Fruit fly (Drosophila melanogaster): ENCODE measurements around the gene Daxx.

Daxx gene

DNA sequence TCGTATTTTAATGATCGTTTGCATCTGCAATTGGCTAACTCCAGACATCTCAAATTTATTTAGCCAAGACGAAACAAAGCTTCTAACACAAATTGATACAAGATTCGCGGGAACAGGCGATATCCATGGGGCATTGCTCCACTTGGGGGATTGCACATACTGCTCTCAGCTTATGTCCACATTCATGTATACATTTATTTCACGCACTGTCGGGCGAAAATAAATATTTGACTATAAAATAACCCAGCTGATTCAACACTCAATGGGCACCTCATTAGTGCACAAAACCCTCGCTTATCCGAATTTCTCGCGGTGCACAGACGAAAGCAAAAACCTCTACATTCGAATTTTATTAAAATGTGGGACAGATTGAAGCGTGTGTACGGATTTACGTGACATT is 19.2 kb upstream of the Daxx start (continued):
- TF ChIP-seq Scr (GFP tag; IDR thresholded peaks at IDR 0.05; ENCODE audit: partially characterized antibody) (no peak), CG10543 (GFP tag; optimal IDR thresholded peaks at IDR 0.05) (no peak), Poxn (GFP tag; IDR thresholded peaks at IDR 0.05) (no peak), klu (GFP tag; IDR thresholded peaks at IDR 0.05) (no peak), stc (GFP tag; IDR thresholded peaks at IDR 0.05) (peak; percentile 43; the same call in 1 of the 2 replicates), NfI (GFP tag; optimal IDR thresholded peaks at IDR 0.05) (no peak), zfh2 (GFP tag; optimal IDR thresholded peaks at IDR 0.05) (no peak), Atf-2 (GFP tag; optimal IDR thresholded peaks at IDR 0.05) (no peak), CG10267 (tag; optimal IDR thresholded peaks at IDR 0.05) (no peak), CG34376 (GFP tag; optimal IDR thresholded peaks at IDR 0.05) (no peak), CG16813 (GFP tag; IDR thresholded peaks at IDR 0.05; ENCODE audit: partially characterized antibody) (no peak), Hey (tag; optimal IDR thresholded peaks at IDR 0.05) (no peak), CG2889 (GFP tag; IDR thresholded peaks at IDR 0.05) (no peak), D19A (tag; optimal IDR thresholded peaks at IDR 0.05) (peak; percentile 4), ftz-f1 (GFP tag; optimal IDR thresholded peaks at IDR 0.05) (no peak), MBD-R2 (GFP tag; IDR thresholded peaks at IDR 0.05) (no peak), br (optimal IDR thresholded peaks at IDR 0.05) (no peak), jigr1 (GFP tag; IDR thresholded peaks at IDR 0.05) (no peak), CG8944 (GFP tag; optimal IDR thresholded peaks at IDR 0.05) (no peak), gcm (GFP tag; optimal IDR thresholded peaks at IDR 0.05) (peak; percentile 37), CG9727 (GFP tag; optimal IDR thresholded peaks at IDR 0.05) (peak; percentile 25), CG8388 (GFP tag; optimal IDR thresholded peaks at IDR 0.05) (peak; percentile 44), CG8478 (optimal IDR thresholded peaks at IDR 0.05) (no peak), corto (GFP tag; optimal IDR thresholded peaks at IDR 0.05) (no peak), Mad (GFP tag; optimal IDR thresholded peaks at IDR 0.05) (no peak), Dp (GFP tag; optimal IDR thresholded peaks at IDR 0.05) (no peak), CG14441 (GFP tag; IDR thresholded peaks at IDR 0.05) (peak; percentile 39; the same call in 1 of the 2 replicates), trh (GFP tag; optimal IDR thresholded peaks at IDR 0.05) (no peak), dm (GFP tag; optimal IDR thresholded peaks at IDR 0.05) (no peak), CG17802 (tag; optimal IDR thresholded peaks at IDR 0.05) (no peak), HLHmδ (GFP tag; optimal IDR thresholded peaks at IDR 0.05) (peak; percentile 32), CG32772 (GFP tag; IDR thresholded peaks at IDR 0.05) (no peak), dysf (GFP tag; IDR thresholded peaks at IDR 0.05) (no peak), CG34224 (GFP tag; IDR thresholded peaks at IDR 0.05; ENCODE audit: partially characterized antibody) (no peak), CG4404 (GFP tag; IDR thresholded peaks at IDR 0.05) (no peak), repo (GFP tag; optimal IDR thresholded peaks at IDR 0.05) (no peak), wek (GFP tag; optimal IDR thresholded peaks at IDR 0.05) (peak; percentile 76), CG8924 (tag; optimal IDR thresholded peaks at IDR 0.05) (no peak), pb (GFP tag; optimal IDR thresholded peaks at IDR 0.05) (no peak), odd (GFP tag; optimal IDR thresholded peaks at IDR 0.05) (peak; percentile 59), gce (GFP tag; IDR thresholded peaks at IDR 0.05) (no peak), lilli (GFP tag; optimal IDR thresholded peaks at IDR 0.05) (no peak), Oli (tag; optimal IDR thresholded peaks at IDR 0.05) (no peak), H2.0 (GFP tag; IDR thresholded peaks at IDR 0.05) (no peak), CG31365 (tag; optimal IDR thresholded peaks at IDR 0.05) (peak; percentile 10), zen2 (GFP tag; IDR thresholded peaks at IDR 0.05; ENCODE audit: partially characterized antibody) (no peak), Hsf (GFP tag; optimal IDR thresholded peaks at IDR 0.05) (no peak), CG2712 (tag; optimal IDR thresholded peaks at IDR 0.05) (peak; percentile 16), tgo (GFP tag; IDR thresholded peaks at IDR 0.05) (no peak), cwo (GFP tag; optimal IDR thresholded peaks at IDR 0.05) (no peak), Lpt (GFP tag; optimal IDR thresholded peaks at IDR 0.05) (no peak), CG4617 (GFP tag; optimal IDR thresholded peaks at IDR 0.05; ENCODE audit: borderline replicate concordance) (no peak), slou (GFP tag; optimal IDR thresholded peaks at IDR 0.05) (no peak)

Data from whole organism, embryonic.